Fruit fly (Drosophila melanogaster): ENCODE data around the gene CG4669.

The CG4669 gene

DNA sequence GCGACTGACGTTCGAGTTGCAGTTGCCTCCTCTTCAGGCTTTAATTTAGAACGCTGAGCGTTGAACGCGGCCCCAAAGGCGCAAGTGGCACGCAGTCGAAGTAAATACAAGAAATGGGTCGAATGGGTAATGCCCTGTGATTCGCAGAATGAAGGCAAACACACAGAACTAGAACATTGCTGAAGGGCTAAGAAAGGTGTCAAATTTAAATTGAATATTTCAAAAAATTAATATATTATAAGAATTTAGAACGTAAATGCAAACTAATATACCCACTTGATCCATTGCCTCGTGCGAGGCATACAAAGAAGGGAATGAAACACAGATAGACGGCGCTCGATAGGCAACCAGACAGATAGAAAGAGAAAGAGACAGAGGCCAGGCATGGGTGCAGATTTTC is 9.0 kb downstream of the CG4669 start:
- TF ChIP-seq cyc (GFP tag; optimal IDR thresholded peaks at IDR 0.05): peak; percentile 61
- peak; percentile 98 for TF ChIP-seq CG4318 (GFP tag; optimal IDR thresholded peaks at IDR 0.05)
- TF ChIP-seq Sox15 (GFP tag; optimal IDR thresholded peaks at IDR 0.05): peak; percentile 56
- TF ChIP-seq Lpt (GFP tag; optimal IDR thresholded peaks at IDR 0.05): peak; percentile 97
- peak; percentile 57 for TF ChIP-seq Met (GFP tag; optimal IDR thresholded peaks at IDR 0.05)
- peak; percentile 94 for TF ChIP-seq OdsH (GFP tag; optimal IDR thresholded peaks at IDR 0.05)
- no peak for TF ChIP-seq esn (GFP tag; optimal IDR thresholded peaks at IDR 0.05)
- peak; percentile 44 for TF ChIP-seq CG8319 (GFP tag; optimal IDR thresholded peaks at IDR 0.05)
- TF ChIP-seq vri (GFP tag; optimal IDR thresholded peaks at IDR 0.05): no peak
- TF ChIP-seq Blimp-1 (GFP tag; optimal IDR thresholded peaks at IDR 0.05): no peak
- peak; percentile 98 for TF ChIP-seq CG15336 (GFP tag; IDR thresholded peaks at IDR 0.05)
- peak; percentile 79 for TF ChIP-seq CG34406 (GFP tag; optimal IDR thresholded peaks at IDR 0.05)
- TF ChIP-seq Eip93F (GFP tag; optimal IDR thresholded peaks at IDR 0.05): no peak
- peak; percentile 96 for TF ChIP-seq achi (GFP tag; optimal IDR thresholded peaks at IDR 0.05)
- peak; percentile 87 for TF ChIP-seq spab (GFP tag; optimal IDR thresholded peaks at IDR 0.05)
- TF ChIP-seq CG1621 (tag; optimal IDR thresholded peaks at IDR 0.05): peak; percentile 88
- peak; percentile 79 for TF ChIP-seq CG11762 (GFP tag; optimal IDR thresholded peaks at IDR 0.05; ENCODE audit: insufficient read depth)
- no peak for TF ChIP-seq fkh (GFP tag; optimal IDR thresholded peaks at IDR 0.05)
- peak; percentile 90 for TF ChIP-seq CG6276 (GFP tag; optimal IDR thresholded peaks at IDR 0.05)
- peak; percentile 79 for TF ChIP-seq CG8632 (GFP tag; optimal IDR thresholded peaks at IDR 0.05)
- peak; percentile 44 for TF ChIP-seq CG11902 (GFP tag; optimal IDR thresholded peaks at IDR 0.05)
- TF ChIP-seq salr (GFP tag; optimal IDR thresholded peaks at IDR 0.05): peak; percentile 88 to 97
- TF ChIP-seq acj6 (GFP tag; optimal IDR thresholded peaks at IDR 0.05): peak; percentile 91
- TF ChIP-seq topi (GFP tag; optimal IDR thresholded peaks at IDR 0.05): peak; percentile 51
- TF ChIP-seq CG6808 (GFP tag; optimal IDR thresholded peaks at IDR 0.05): peak; percentile 85
- no peak for TF ChIP-seq CG6854 (GFP tag; optimal IDR thresholded peaks at IDR 0.05)
- peak; percentile 95 for TF ChIP-seq dac (GFP tag; optimal IDR thresholded peaks at IDR 0.05)
- TF ChIP-seq Ets21C (GFP tag; optimal IDR thresholded peaks at IDR 0.05): no peak
- peak; percentile 92 for TF ChIP-seq net (GFP tag; optimal IDR thresholded peaks at IDR 0.05)
- TF ChIP-seq Sox14 (GFP tag; optimal IDR thresholded peaks at IDR 0.05): peak; percentile 92
- peak; percentile 42 for TF ChIP-seq lz (GFP tag; optimal IDR thresholded peaks at IDR 0.05)
- TF ChIP-seq eg (GFP tag; IDR thresholded peaks at IDR 0.05): peak; percentile 98
- peak; percentile 87 to 90 for TF ChIP-seq ss (GFP tag; optimal IDR thresholded peaks at IDR 0.05)
- peak; percentile 19 for TF ChIP-seq Smox (GFP tag; optimal IDR thresholded peaks at IDR 0.05)
- peak; percentile 96 for TF ChIP-seq Gug (GFP tag; IDR thresholded peaks at IDR 0.05)
- TF ChIP-seq Eip78C (GFP tag): peak; percentile 97
- peak; percentile 94 for TF ChIP-seq CG3919 (GFP tag; optimal IDR thresholded peaks at IDR 0.05)
- peak; percentile 12 for TF ChIP-seq CG31627 (GFP tag; optimal IDR thresholded peaks at IDR 0.05)
- peak; percentile 76 for TF ChIP-seq svp (GFP tag)
- no peak for TF ChIP-seq fd85E (GFP tag; optimal IDR thresholded peaks at IDR 0.05)
- peak; percentile 97 for TF ChIP-seq CG10631 (GFP tag; optimal IDR thresholded peaks at IDR 0.05)
- peak; percentile 31 for TF ChIP-seq Hr39 (GFP tag; optimal IDR thresholded peaks at IDR 0.05)
- peak; percentile 77 for TF ChIP-seq CG6792 (GFP tag; optimal IDR thresholded peaks at IDR 0.05)
- peak; percentile 76 for TF ChIP-seq CG9139 (GFP tag; optimal IDR thresholded peaks at IDR 0.05)
- peak; percentile 89 for TF ChIP-seq CG3032 (tag; optimal IDR thresholded peaks at IDR 0.05)
- peak; percentile 90 for TF ChIP-seq pdm3 (GFP tag; optimal IDR thresholded peaks at IDR 0.05)
- TF ChIP-seq CG7368 (GFP tag; optimal IDR thresholded peaks at IDR 0.05): peak; percentile 69
- TF ChIP-seq fd59A (GFP tag; optimal IDR thresholded peaks at IDR 0.05): peak; percentile 91
- peak; percentile 94 for TF ChIP-seq Ets96B (tag; optimal IDR thresholded peaks at IDR 0.05)
- TF ChIP-seq CG16779 (tag; optimal IDR thresholded peaks at IDR 0.05): peak; percentile 88
- TF ChIP-seq CG32006 (GFP tag; optimal IDR thresholded peaks at IDR 0.05): peak; percentile 99
- TF ChIP-seq Sox102F (GFP tag; optimal IDR thresholded peaks at IDR 0.05): peak; percentile 28

Measured in whole organism, prepupa.